Fruit fly (Drosophila melanogaster) whole organism, pupa: ENCODE results near the gene Rab21.

Experiments
- CG15710 ChIP-seq: fragments of 200-800 bp; sonication (Bioruptor generic); optimal IDR thresholded peaks from 2 replicates; lab custom pipeline; 2018; ENCODE audit warnings: missing biosample characterization, mild to moderate bottlenecking, missing genetic modification characterization, moderate library complexity
- CG34367 ChIP-seq: fragments of 200-800 bp; sonication (Bioruptor generic); optimal IDR thresholded peaks from 2 replicates; lab custom pipeline; 2018; ENCODE audit warnings: missing biosample characterization, mild to moderate bottlenecking, missing genetic modification characterization
- CG4496 ChIP-seq: fragments of 200-800 bp; sonication (Bioruptor generic); IDR thresholded peaks from 3 replicates; pipeline ENCODE4 v1.3.6; 2022; ENCODE audit warnings: missing biosample characterization, missing genetic modification characterization
- CG8159 ChIP-seq: fragments of 200-800 bp; sonication (Bioruptor generic); optimal IDR thresholded peaks from 3 replicates; lab custom pipeline; 2018; ENCODE audit warnings: missing biosample characterization, mild to moderate bottlenecking, missing genetic modification characterization, moderate library complexity
- CG8301 ChIP-seq: fragments of 200-800 bp; sonication (Bioruptor generic); optimal IDR thresholded peaks from 2 replicates; lab custom pipeline; 2018; ENCODE audit warnings: missing biosample characterization, mild to moderate bottlenecking, missing genetic modification characterization
- fd96Ca ChIP-seq: fragments of 200-800 bp; sonication (Bioruptor generic); IDR thresholded peaks from 3 replicates; pipeline ENCODE4 v1.3.6; 2022; ENCODE audit warnings: missing biosample characterization, missing genetic modification characterization

dm6 chrX:23035766-23036165, 22.6 kb upstream of the Rab21 start, which contains the start of gene CG12061:
- TF ChIP-seq CG34367 (tag; lab: Kevin White, UChicago) (no peak), fd96Ca (GFP tag; lab: Robert Waterston, UW) (no peak), CG8159 (no peak), CG8301 (tag; lab: Kevin White, UChicago) (no peak), CG4496 (GFP tag; lab: Robert Waterston, UW) (no peak), CG15710 (tag; lab: Kevin White, UChicago) (no peak)
